Fruit fly (Drosophila melanogaster): ENCODE measurements around the gene CG32590.

CG32590 gene

DNA sequence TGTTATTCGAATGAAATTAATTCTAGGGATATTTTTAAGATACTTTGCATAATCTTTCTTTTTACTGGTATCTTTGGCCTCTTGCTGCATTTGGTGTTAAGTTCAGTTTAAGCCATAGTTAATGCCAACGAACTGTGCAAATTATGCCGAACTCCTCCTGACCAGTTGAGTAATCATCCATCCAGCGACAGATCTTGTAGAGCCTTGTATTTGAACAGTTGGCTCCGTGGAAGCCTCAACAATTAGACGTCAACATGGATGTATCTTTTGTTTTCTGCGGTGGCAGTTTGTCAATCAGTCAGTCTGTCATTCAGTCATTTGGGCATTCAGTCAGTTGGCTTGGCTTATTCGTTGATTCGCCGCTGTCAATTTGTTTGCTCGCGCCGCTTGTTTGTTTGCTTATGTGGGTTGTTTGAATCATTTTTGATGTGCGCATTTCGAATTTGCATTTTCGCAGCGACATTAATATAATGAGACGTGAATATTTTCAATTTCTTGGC lies 36.2 kb downstream of the CG32590 start:
- no peak for TF ChIP-seq pad (GFP tag; optimal IDR thresholded peaks at IDR 0.05)
- no peak for TF ChIP-seq tj (GFP tag; optimal IDR thresholded peaks at IDR 0.05)
- no peak for TF ChIP-seq CG33017 (tag; optimal IDR thresholded peaks at IDR 0.05)

Measured in whole organism, adult.